Worm (Caenorhabditis elegans) whole organism, L1 larva: Measurements from ENCODE around the gene C17G1.2.

ENCODE experiments used
- C04F5.9 ChIP-seq: sonication (generic microtip); optimal IDR thresholded peaks from 2 replicates; lab custom pipeline; 2016; ENCODE audit warnings: missing genetic modification characterization, missing compliant biosample characterization
- F16B12.6 ChIP-seq: fragments of 150-350 bp; optimal IDR thresholded peaks from 2 replicates; lab custom pipeline; 2014; ENCODE audit warnings: missing biosample characterization, missing genetic modification characterization
- Y116A8C.19 ChIP-seq: sonication (generic microtip); optimal IDR thresholded peaks from 2 replicates; lab custom pipeline; 2016; ENCODE audit warnings: missing compliant biosample characterization, missing genetic modification characterization, borderline replicate concordance
- aha-1 ChIP-seq: fragments of 150-350 bp; optimal IDR thresholded peaks from 2 replicates; lab custom pipeline; 2014; ENCODE audit warnings: missing biosample characterization, missing genetic modification characterization
- ama-1 ChIP-seq: fragments of 150-350 bp; optimal IDR thresholded peaks from 2 replicates; lab custom pipeline; 2014
- blmp-1 ChIP-seq: fragments of 150-350 bp; optimal IDR thresholded peaks from 2 replicates; lab custom pipeline; 2014; ENCODE audit warnings: missing biosample characterization, missing genetic modification characterization
- ceh-8 ChIP-seq: fragments of 200-800 bp; sonication (Bioruptor generic); optimal IDR thresholded peaks from 2 replicates; lab custom pipeline; 2018; ENCODE audit warnings: mild to moderate bottlenecking, missing genetic modification characterization, moderate library complexity, missing compliant biosample characterization
- dsc-1 ChIP-seq: sonication (generic microtip); optimal IDR thresholded peaks from 2 replicates; lab custom pipeline; 2016; ENCODE audit warnings: mild to moderate bottlenecking, missing genetic modification characterization, missing compliant biosample characterization
- efl-3 ChIP-seq: fragments of 200-800 bp; sonication (Bioruptor generic); optimal IDR thresholded peaks from 2 replicates; lab custom pipeline; 2018; ENCODE audit warnings: mild to moderate bottlenecking, missing genetic modification characterization, missing compliant biosample characterization
- egl-13 ChIP-seq: sonication (generic microtip); optimal IDR thresholded peaks from 2 replicates; lab custom pipeline; 2016; ENCODE audit warnings: missing genotype, missing genetic modification reagents, missing genetic modification characterization, missing compliant biosample characterization
- egl-27 ChIP-seq, 2 experiments: fragments of 150-350 bp in 1 of 2; sonication (generic microtip); optimal IDR thresholded peaks; 3 replicates each; lab custom pipeline; 2017 to 2018; ENCODE audit warnings: missing biosample characterization in 2 of 2, missing genetic modification characterization in 2 of 2, missing genetic modification reagents in 2 of 2
- ets-5 ChIP-seq: fragments of 200-800 bp; sonication (Bioruptor generic); IDR thresholded peaks from 2 replicates; pipeline ENCODE4 v1.3.6; 2022; ENCODE audit warnings: missing genetic modification characterization, missing compliant biosample characterization
- fkh-4 ChIP-seq: sonication (generic microtip); optimal IDR thresholded peaks from 2 replicates; lab custom pipeline; 2016; ENCODE audit warnings: missing compliant biosample characterization, missing genetic modification characterization, borderline replicate concordance
- fkh-8 ChIP-seq: sonication (generic microtip); optimal IDR thresholded peaks from 2 replicates; lab custom pipeline; 2016; ENCODE audit warnings: mild to moderate bottlenecking, missing genetic modification characterization, missing compliant biosample characterization
- hlh-17 ChIP-seq: fragments of 200-800 bp; sonication (Bioruptor generic); optimal IDR thresholded peaks from 2 replicates; lab custom pipeline; 2018; ENCODE audit warnings: missing genetic modification characterization, mild to moderate bottlenecking, missing compliant biosample characterization, moderate library complexity, borderline replicate concordance
- hlh-4 ChIP-seq: sonication (generic microtip); optimal IDR thresholded peaks from 2 replicates; lab custom pipeline; 2016; ENCODE audit warnings: mild to moderate bottlenecking, missing genetic modification characterization, missing compliant biosample characterization
- hpl-2 ChIP-seq: fragments of 150-350 bp; optimal IDR thresholded peaks from 2 replicates; lab custom pipeline; 2014; ENCODE audit warnings: missing biosample characterization, missing genetic modification reagents, missing genetic modification characterization
- isw-1 ChIP-seq: fragments of 200-800 bp; sonication (Bioruptor generic); IDR thresholded peaks from 2 replicates; pipeline ENCODE4 v1.3.6; 2022; ENCODE audit warnings: missing genetic modification characterization, missing compliant biosample characterization
- lin-13 ChIP-seq: fragments of 150-350 bp; optimal IDR thresholded peaks from 2 replicates; lab custom pipeline; 2014; ENCODE audit warnings: missing biosample characterization, missing genetic modification reagents, missing genetic modification characterization
- lin-14 ChIP-seq: fragments of 200-800 bp; sonication (Bioruptor generic); optimal IDR thresholded peaks from 2 replicates; lab custom pipeline; 2018; ENCODE audit warnings: mild to moderate bottlenecking, missing genetic modification characterization, moderate library complexity, missing compliant biosample characterization
- lin-35 ChIP-seq, 2 experiments: fragments of 150-350 bp; optimal IDR thresholded peaks; 2 replicates each; lab custom pipeline; 2014; ENCODE audit warnings: missing biosample characterization in 2 of 2, missing genetic modification characterization in 2 of 2, missing genetic modification reagents in 2 of 2
- lin-39 ChIP-seq: fragments of 150-350 bp; optimal IDR thresholded peaks from 2 replicates; lab custom pipeline; 2014; ENCODE audit warnings: missing biosample characterization, missing genetic modification reagents, missing genetic modification characterization
- lir-3 ChIP-seq: sonication (generic microtip); optimal IDR thresholded peaks from 2 replicates; lab custom pipeline; 2016; ENCODE audit warnings: mild to moderate bottlenecking, missing genetic modification characterization, moderate library complexity, missing compliant biosample characterization; ENCODE audit not compliant: poor library complexity
- lsy-2 ChIP-seq, 2 experiments: fragments of 150-350 bp; optimal IDR thresholded peaks; 2 replicates each; lab custom pipeline; 2014; ENCODE audit warnings: missing biosample characterization in 2 of 2, missing genetic modification characterization in 2 of 2
- mef-2 ChIP-seq: fragments of 150-350 bp; optimal IDR thresholded peaks from 2 replicates; lab custom pipeline; 2014; ENCODE audit warnings: missing biosample characterization, missing genetic modification characterization
- mep-1 ChIP-seq: fragments of 150-350 bp; optimal IDR thresholded peaks from 2 replicates; lab custom pipeline; 2014; ENCODE audit warnings: missing biosample characterization, missing genetic modification characterization
- nhr-12 ChIP-seq: sonication (generic microtip); optimal IDR thresholded peaks from 2 replicates; lab custom pipeline; 2017; ENCODE audit warnings: missing biosample characterization, missing genetic modification characterization
- nhr-19 ChIP-seq: fragments of 200-800 bp; sonication (Bioruptor generic); conservative IDR thresholded peaks from 2 replicates; pipeline ENCODE4 v1.3.6; 2022; ENCODE audit warnings: missing genetic modification characterization, missing compliant biosample characterization
- nhr-20 ChIP-seq: sonication (generic microtip); optimal IDR thresholded peaks from 2 replicates; lab custom pipeline; 2016; ENCODE audit warnings: mild to moderate bottlenecking, missing genetic modification characterization, missing compliant biosample characterization
- nhr-28 ChIP-seq: fragments of 150-350 bp; optimal IDR thresholded peaks from 2 replicates; lab custom pipeline; 2014; ENCODE audit warnings: missing biosample characterization, missing genetic modification characterization
- nhr-47 ChIP-seq: sonication (generic microtip); optimal IDR thresholded peaks from 2 replicates; lab custom pipeline; 2016; ENCODE audit warnings: mild to moderate bottlenecking, missing genetic modification characterization, moderate library complexity, missing compliant biosample characterization
- nhr-71 ChIP-seq: sonication (generic microtip); optimal IDR thresholded peaks from 2 replicates; lab custom pipeline; 2016; ENCODE audit warnings: mild to moderate bottlenecking, missing genetic modification characterization, moderate library complexity, missing compliant biosample characterization
- nhr-85 ChIP-seq: sonication (generic microtip); peaks from one replicate; lab custom pipeline; 2016; ENCODE audit warnings: missing genetic modification characterization, inconsistent platforms, missing compliant biosample characterization
- nhr-90 ChIP-seq: sonication (generic microtip); optimal IDR thresholded peaks from 2 replicates; lab custom pipeline; 2016; ENCODE audit warnings: mild to moderate bottlenecking, missing genetic modification characterization, missing compliant biosample characterization; ENCODE audit not compliant: poor library complexity
- pax-3 ChIP-seq: fragments of 200-800 bp; sonication (Bioruptor generic); optimal IDR thresholded peaks from 2 replicates; lab custom pipeline; 2018; ENCODE audit warnings: mild to moderate bottlenecking, missing genetic modification characterization, moderate library complexity, missing compliant biosample characterization
- rnt-1 ChIP-seq: sonication (generic microtip); optimal IDR thresholded peaks from 2 replicates; lab custom pipeline; 2016; ENCODE audit warnings: mild to moderate bottlenecking, missing genetic modification characterization, moderate library complexity, missing compliant biosample characterization
- skn-1 ChIP-seq: fragments of 150-350 bp; optimal IDR thresholded peaks from 2 replicates; lab custom pipeline; 2014; ENCODE audit warnings: missing biosample characterization, missing genetic modification characterization
- snpc-4 ChIP-seq: fragments of 150-350 bp; optimal IDR thresholded peaks from 2 replicates; lab custom pipeline; 2014; ENCODE audit warnings: missing biosample characterization, missing genetic modification characterization
- snu-23 ChIP-seq: sonication (generic microtip); optimal IDR thresholded peaks from 2 replicates; lab custom pipeline; 2016; ENCODE audit warnings: missing genetic modification characterization, missing compliant biosample characterization
- sox-4 ChIP-seq: sonication (generic microtip); optimal IDR thresholded peaks from 2 replicates; lab custom pipeline; 2016; ENCODE audit warnings: missing genetic modification characterization, missing compliant biosample characterization
- sptf-1 ChIP-seq: fragments of 150-350 bp; optimal IDR thresholded peaks from 2 replicates; lab custom pipeline; 2014; ENCODE audit warnings: missing biosample characterization, missing genetic modification characterization
- unc-86 ChIP-seq: sonication (generic microtip); optimal IDR thresholded peaks from 2 replicates; lab custom pipeline; 2016; ENCODE audit warnings: missing genetic modification characterization, missing compliant biosample characterization
- vab-15 ChIP-seq: sonication (generic microtip); optimal IDR thresholded peaks from 2 replicates; lab custom pipeline; 2017; ENCODE audit warnings: missing genotype, mild to moderate bottlenecking, missing genetic modification characterization, missing compliant biosample characterization
- ztf-11 ChIP-seq, 2 experiments: sonication (generic microtip); optimal IDR thresholded peaks; 2 replicates each; lab custom pipeline; 2016 to 2017; ENCODE audit warnings: missing genetic modification characterization in 2 of 2, missing biosample characterization in 1 of 2, missing compliant biosample characterization in 1 of 2
- ztf-4 ChIP-seq: fragments of 150-350 bp; optimal IDR thresholded peaks from 2 replicates; lab custom pipeline; 2014; ENCODE audit warnings: missing biosample characterization, missing genetic modification characterization

C17G1.2 gene

ce11 chrX:9956052-9956451, 34.7 kb downstream of the C17G1.2 start:
- TF ChIP-seq ama-1 (lab: Kevin White, UChicago) = no peak
- no peak for TF ChIP-seq mep-1 (tag; lab: Kevin White, UChicago)
- no peak for TF ChIP-seq lin-39 (tag; lab: Kevin White, UChicago)

- peak; percentile 35 for TF ChIP-seq pax-3
- TF ChIP-seq lin-14 (GFP tag; lab: Kevin White, UChicago) = peak; percentile 57
- peak in 1 of 2 experiments; percentile 13 for TF ChIP-seq lsy-2 (tag; optimal IDR thresholded peaks at IDR 0.05; lab: Kevin White, UChicago)
- peak; percentile 87 for TF ChIP-seq unc-86 (tag; lab: Kevin White, UChicago)
- peak; percentile 57 for TF ChIP-seq nhr-47
- peak; percentile 88 for TF ChIP-seq nhr-19
- peak; percentile 45 for TF ChIP-seq nhr-85 (tag; lab: Kevin White, UChicago)
- peak; percentile 89 for TF ChIP-seq fkh-8 (tag; lab: Kevin White, UChicago)
- TF ChIP-seq egl-13 (tag; lab: Kevin White, UChicago) = peak; percentile 42
- peak; percentile 82 for TF ChIP-seq nhr-71 (tag; lab: Kevin White, UChicago)
- TF ChIP-seq nhr-20 (tag; lab: Kevin White, UChicago) = peak; percentile 1
- peak; percentile 47 for TF ChIP-seq dsc-1 (tag; lab: Kevin White, UChicago)
- TF ChIP-seq sox-4 (tag; lab: Kevin White, UChicago) = peak; percentile 55
- TF ChIP-seq snu-23 (GFP tag; lab: Kevin White, UChicago) = peak; percentile 5
- TF ChIP-seq isw-1 (GFP tag; lab: Robert Waterston, UW) = peak; percentile 17; the same call in 1 of the 2 replicates
Observed at ce11 chrX:9956537-9956936, 35.2 kb downstream of the C17G1.2 start.

- TF ChIP-seq nhr-90 (tag; lab: Kevin White, UChicago) = no peak
- TF ChIP-seq lin-13 = no peak
- TF ChIP-seq efl-3 (GFP tag; lab: Kevin White, UChicago) = no peak
- TF ChIP-seq nhr-19 = peak; percentile 72
- TF ChIP-seq F16B12.6 (tag; lab: Kevin White, UChicago) = no peak
- peak; percentile 81 for TF ChIP-seq fkh-8 (tag; lab: Kevin White, UChicago)
- TF ChIP-seq rnt-1 = no peak
- TF ChIP-seq nhr-85 (tag; lab: Kevin White, UChicago) = no peak
- TF ChIP-seq unc-86 (tag; lab: Kevin White, UChicago) = no peak
- TF ChIP-seq sox-4 (tag; lab: Kevin White, UChicago) = peak; percentile 1
- TF ChIP-seq nhr-47 = peak; percentile 47
- TF ChIP-seq dsc-1 (tag; lab: Kevin White, UChicago) = peak; percentile 35
- no peak for TF ChIP-seq lin-35 (GFP tag; optimal IDR thresholded peaks at IDR 0.05; lab: Kevin White, UChicago)
- no peak for TF ChIP-seq fkh-4 (tag; lab: Kevin White, UChicago)
- no peak for TF ChIP-seq ceh-8 (GFP tag; lab: Kevin White, UChicago)
- no peak for TF ChIP-seq hpl-2 (GFP tag; lab: Kevin White, UChicago)
- TF ChIP-seq nhr-71 (tag; lab: Kevin White, UChicago) = peak; percentile 53
- TF ChIP-seq, all 84 proteins: peak for 6
Observed at ce11 chrX:9957449-9957848, 36.1 kb downstream of the C17G1.2 start.

ce11 chrX:9958561-9958960, 37.2 kb downstream of the C17G1.2 start, which contains the start of gene ZC506.1:
ZC506.1 (plus strand) TSS chrX:9958960.
- TF ChIP-seq snpc-4 (tag; lab: Kevin White, UChicago) (peak; percentile 71), skn-1 (peak; percentile 83), fkh-8 (tag; lab: Kevin White, UChicago) (peak; percentile 96), lir-3 (tag; lab: Kevin White, UChicago) (peak; percentile 77), C04F5.9 (tag; lab: Kevin White, UChicago) (peak; percentile 38), hlh-4 (tag; lab: Kevin White, UChicago) (no peak), nhr-12 (no peak), lin-14 (GFP tag; lab: Kevin White, UChicago) (peak; percentile 99), hlh-17 (GFP tag; lab: Kevin White, UChicago) (no peak), ztf-4 (tag; lab: Kevin White, UChicago) (peak; percentile 90), dsc-1 (tag; lab: Kevin White, UChicago) (peak; percentile 92), mef-2 (tag; lab: Kevin White, UChicago) (peak; percentile 72), lin-13 (peak; percentile 92), nhr-28 (tag; lab: Kevin White, UChicago) (no peak), ets-5 (GFP tag; lab: Robert Waterston, UW) (no peak), rnt-1 (peak; percentile 93), Y116A8C.19 (tag; lab: Kevin White, UChicago) (no peak), ztf-11 (tag; optimal IDR thresholded peaks at IDR 0.05; lab: Kevin White, UChicago) (peak in 1 of 2 experiments; percentile 45), egl-27 (tag; optimal IDR thresholded peaks at IDR 0.05; lab: Kevin White, UChicago) (peak; percentile 74 to 87), aha-1 (tag; lab: Kevin White, UChicago) (peak; percentile 45), vab-15 (tag; lab: Kevin White, UChicago) (peak; percentile 23), sptf-1 (tag; lab: Kevin White, UChicago) (no peak), nhr-20 (tag; lab: Kevin White, UChicago) (peak; percentile 98), blmp-1 (peak; percentile 78), F16B12.6 (tag; lab: Kevin White, UChicago) (peak; percentile 21)
